Fruit fly (Drosophila melanogaster) whole organism, prepupa: ENCODE measurements around the gene srl.

Source experiments
- CG11762 ChIP-seq: fragments of 200-800 bp; sonication (Bioruptor generic); optimal IDR thresholded peaks from 3 replicates; lab custom pipeline; 2016; ENCODE audit warnings: missing biosample characterization, missing genetic modification characterization; ENCODE audit not compliant: insufficient read depth
- CG11902 ChIP-seq: fragments of 200-800 bp; sonication (Bioruptor generic); optimal IDR thresholded peaks from 3 replicates; lab custom pipeline; 2016; ENCODE audit warnings: missing biosample characterization, missing genetic modification characterization
- CG15336 ChIP-seq: fragments of 200-800 bp; sonication (Bioruptor generic); IDR thresholded peaks from 2 replicates; pipeline ENCODE4 v1.3.6; 2022; ENCODE audit warnings: missing biosample characterization, missing genetic modification characterization
- CG31627 ChIP-seq: fragments of 200-800 bp; sonication (Bioruptor generic); optimal IDR thresholded peaks from 3 replicates; lab custom pipeline; 2016; ENCODE audit warnings: missing biosample characterization, missing genetic modification characterization
- CG32006 ChIP-seq: fragments of 200-800 bp; sonication (Bioruptor generic); optimal IDR thresholded peaks from 3 replicates; lab custom pipeline; 2017; ENCODE audit warnings: missing biosample characterization, mild to moderate bottlenecking, missing genetic modification characterization
- CG4318 ChIP-seq: fragments of 200-800 bp; sonication (Bioruptor generic); optimal IDR thresholded peaks from 3 replicates; lab custom pipeline; 2017; ENCODE audit warnings: missing biosample characterization, mild to moderate bottlenecking, missing genetic modification characterization
- CG6276 ChIP-seq: fragments of 200-800 bp; sonication (Bioruptor generic); optimal IDR thresholded peaks from 2 replicates; lab custom pipeline; 2017; ENCODE audit warnings: missing biosample characterization, mild to moderate bottlenecking, missing genetic modification characterization
- Ets21C ChIP-seq: fragments of 200-800 bp; sonication (Bioruptor generic); optimal IDR thresholded peaks from 3 replicates; lab custom pipeline; 2016; ENCODE audit warnings: missing biosample characterization, missing genetic modification characterization
- Gug ChIP-seq: fragments of 200-800 bp; sonication (Bioruptor generic); IDR thresholded peaks from 2 replicates; pipeline ENCODE4 v1.3.6; 2022; ENCODE audit warnings: missing biosample characterization, missing genetic modification characterization
- Hr4 ChIP-seq: fragments of 200-800 bp; sonication (Bioruptor generic); optimal IDR thresholded peaks from 3 replicates; lab custom pipeline; 2016; ENCODE audit warnings: missing biosample characterization, missing genetic modification characterization
- Lpt ChIP-seq: fragments of 200-800 bp; sonication (Bioruptor generic); optimal IDR thresholded peaks from 3 replicates; lab custom pipeline; 2016; ENCODE audit warnings: missing biosample characterization, missing genetic modification characterization
- OdsH ChIP-seq: fragments of 200-800 bp; sonication (Bioruptor generic); optimal IDR thresholded peaks from 3 replicates; lab custom pipeline; 2016; ENCODE audit warnings: missing biosample characterization, missing genetic modification characterization
- acj6 ChIP-seq: fragments of 200-800 bp; sonication (Bioruptor generic); optimal IDR thresholded peaks from 3 replicates; lab custom pipeline; 2016; ENCODE audit warnings: missing biosample characterization, missing genetic modification characterization
- dsx ChIP-seq: fragments of 200-800 bp; optimal IDR thresholded peaks from 3 replicates; lab custom pipeline; 2019; ENCODE audit warnings: missing biosample characterization, mild to moderate bottlenecking, missing genetic modification characterization, moderate library complexity; ENCODE audit not compliant: poor library complexity, severe bottlenecking
- fkh ChIP-seq: fragments of 200-800 bp; sonication (Bioruptor generic); optimal IDR thresholded peaks from 3 replicates; lab custom pipeline; 2017; ENCODE audit warnings: missing biosample characterization, mild to moderate bottlenecking, missing genetic modification characterization, moderate library complexity
- net ChIP-seq: fragments of 200-800 bp; sonication (Bioruptor generic); optimal IDR thresholded peaks from 3 replicates; lab custom pipeline; 2016; ENCODE audit warnings: missing biosample characterization, missing genetic modification characterization
- salr ChIP-seq, 2 experiments: fragments of 200-800 bp; sonication (Bioruptor generic); optimal IDR thresholded peaks; 3 replicates each; lab custom pipeline; 2016 to 2018; ENCODE audit warnings: missing biosample characterization in 2 of 2, missing genetic modification characterization in 2 of 2, mild to moderate bottlenecking in 1 of 2
- svp ChIP-seq: fragments of 200-800 bp; sonication (Bioruptor generic); peaks from one replicate; lab custom pipeline; 2016; ENCODE audit warnings: missing biosample characterization, missing genetic modification characterization
- vri ChIP-seq: fragments of 200-800 bp; sonication (Bioruptor generic); optimal IDR thresholded peaks from 3 replicates; lab custom pipeline; 2016; ENCODE audit warnings: missing biosample characterization, mild to moderate bottlenecking, missing genetic modification characterization

The srl gene

dm6 chr3R:4378363-4379354 lies 50.5 kb downstream of the srl start, which contains the start of gene Sfxn1-3 (continued):
- peak; percentile 87 for TF ChIP-seq fkh (GFP tag; lab: Kevin White, UChicago)
- peak; percentile 7 for TF ChIP-seq Lpt (GFP tag; lab: Kevin White, UChicago)
- peak; percentile 37 for TF ChIP-seq CG11762 (GFP tag; lab: Kevin White, UChicago)
- no peak for TF ChIP-seq Ets21C
- peak in 1 of 2 experiments; percentile 4 for TF ChIP-seq salr (GFP tag; optimal IDR thresholded peaks at IDR 0.05; lab: Kevin White, UChicago)
- no peak; the same call in 1 of the 2 replicates for TF ChIP-seq CG15336 (GFP tag; lab: Robert Waterston, UW)
- no peak for TF ChIP-seq Hr4 (GFP tag; lab: Kevin White, UChicago)
- TF ChIP-seq CG4318 (GFP tag; lab: Kevin White, UChicago), result no peak
- peak; percentile 35 for TF ChIP-seq CG31627 (GFP tag; lab: Kevin White, UChicago)
- TF ChIP-seq CG6276 (GFP tag; lab: Kevin White, UChicago), result no peak
- peak; percentile 62 for TF ChIP-seq net
- TF ChIP-seq Gug (GFP tag; lab: Robert Waterston, UW), result no peak
- peak; percentile 72 for TF ChIP-seq dsx (GFP tag; lab: Kevin White, UChicago)
- TF ChIP-seq CG11902 (GFP tag; lab: Kevin White, UChicago), result no peak
- TF ChIP-seq svp (GFP tag; lab: Kevin White, UChicago), result peak; percentile 86
- no peak for TF ChIP-seq CG32006 (GFP tag; lab: Kevin White, UChicago)
- no peak for TF ChIP-seq OdsH (GFP tag; lab: Kevin White, UChicago)
- peak; percentile 100 for TF ChIP-seq vri (GFP tag; lab: Kevin White, UChicago)
- TF ChIP-seq acj6 (GFP tag; lab: Kevin White, UChicago), result peak; percentile 2
